Fruit fly (Drosophila melanogaster): Measurements from ENCODE around the gene t-cup.
A peak's percentile ranks its signal among the peaks of the same experiment; 100 is the strongest.

t-cup gene

DNA sequence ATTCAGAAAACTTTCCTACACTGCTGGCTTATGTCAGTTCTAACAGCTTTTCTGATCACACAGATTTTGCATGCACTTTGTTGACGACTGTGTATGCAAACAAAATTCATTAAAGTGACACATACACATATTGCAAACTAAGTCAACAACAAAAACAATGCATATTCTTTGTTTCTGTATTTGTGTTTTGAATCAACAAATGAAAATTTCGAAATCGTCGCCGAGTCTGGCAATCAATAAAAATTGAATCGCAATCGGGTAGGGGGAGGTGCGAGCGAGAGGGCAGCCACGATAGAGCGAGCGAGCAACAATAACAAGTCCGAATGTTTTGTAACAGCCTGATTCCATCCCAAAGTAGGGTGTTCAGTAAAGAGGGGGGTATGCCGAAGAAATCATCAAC, 34.1 kb downstream of the t-cup start (continued):
- no peak for TF ChIP-seq bigmax (GFP tag; optimal IDR thresholded peaks at IDR 0.05)
- TF ChIP-seq CG1792 (GFP tag; optimal IDR thresholded peaks at IDR 0.05), result peak; percentile 16
- TF ChIP-seq slp2 (GFP tag; optimal IDR thresholded peaks at IDR 0.05), result no peak
- no peak for TF ChIP-seq CG2116 (GFP tag; optimal IDR thresholded peaks at IDR 0.05)
- no peak for TF ChIP-seq NfI (GFP tag; optimal IDR thresholded peaks at IDR 0.05)
- TF ChIP-seq Bgb (GFP tag; IDR thresholded peaks at IDR 0.05; ENCODE audit: partially characterized antibody), result no peak
- TF ChIP-seq CG4820 (GFP tag; optimal IDR thresholded peaks at IDR 0.05), result no peak
- TF ChIP-seq CoRest (tag; optimal IDR thresholded peaks at IDR 0.05), result no peak
- TF ChIP-seq nom (GFP tag; optimal IDR thresholded peaks at IDR 0.05), result no peak
- TF ChIP-seq CG9817 (tag; optimal IDR thresholded peaks at IDR 0.05), result no peak
- TF ChIP-seq CG12104 (GFP tag; optimal IDR thresholded peaks at IDR 0.05), result no peak
- TF ChIP-seq odd (GFP tag; optimal IDR thresholded peaks at IDR 0.05), result peak; percentile 34
- no peak for TF ChIP-seq CG30020 (tag; optimal IDR thresholded peaks at IDR 0.05)
- no peak for TF ChIP-seq CG18262 (tag; optimal IDR thresholded peaks at IDR 0.05)
- TF ChIP-seq Ets65A (GFP tag), result no peak
- TF ChIP-seq Rfx (GFP tag; IDR thresholded peaks at IDR 0.05), result peak; percentile 32; the same call in 1 of the 2 replicates
- TF ChIP-seq slbo (GFP tag; IDR thresholded peaks at IDR 0.05), result no peak
- TF ChIP-seq CG3281 (GFP tag; optimal IDR thresholded peaks at IDR 0.05), result peak; percentile 31
- no peak for TF ChIP-seq dati (GFP tag; IDR thresholded peaks at IDR 0.05)
- TF ChIP-seq CG31388 (GFP tag; optimal IDR thresholded peaks at IDR 0.05), result no peak
- peak; percentile 10 for TF ChIP-seq CG7271 (tag; optimal IDR thresholded peaks at IDR 0.05)
- TF ChIP-seq CG9932 (GFP tag; IDR thresholded peaks at IDR 0.05), result 0 out of 2 replicates have a peak, but pooled peaks have one; percentile 32
- TF ChIP-seq CG7987 (GFP tag; optimal IDR thresholded peaks at IDR 0.05), result peak; percentile 66
- no peak for TF ChIP-seq bbx (GFP tag; IDR thresholded peaks at IDR 0.05; ENCODE audit: partially characterized antibody)
- TF ChIP-seq CG3065 (GFP tag; optimal IDR thresholded peaks at IDR 0.05), result no peak
- no peak for TF ChIP-seq cas (GFP tag; IDR thresholded peaks at IDR 0.05)
- no peak for TF ChIP-seq Mad (GFP tag; optimal IDR thresholded peaks at IDR 0.05)
- TF ChIP-seq ato (GFP tag; IDR thresholded peaks at IDR 0.05; ENCODE audit: partially characterized antibody), result no peak
- TF ChIP-seq PHDP (tag; optimal IDR thresholded peaks at IDR 0.05), result peak; percentile 42
- TF ChIP-seq CG6854 (GFP tag; optimal IDR thresholded peaks at IDR 0.05), result peak; percentile 6
- no peak for TF ChIP-seq CG7963 (GFP tag; IDR thresholded peaks at IDR 0.05; ENCODE audit: partially characterized antibody)
- TF ChIP-seq CG17612 (GFP tag; IDR thresholded peaks at IDR 0.05), result no peak
- no peak for TF ChIP-seq sim (GFP tag; IDR thresholded peaks at IDR 0.05)
- TF ChIP-seq prd (optimal IDR thresholded peaks at IDR 0.05), result no peak
- no peak for TF ChIP-seq prd (GFP tag; IDR thresholded peaks at IDR 0.05)
- TF ChIP-seq CG6813 (GFP tag; optimal IDR thresholded peaks at IDR 0.05), result peak; percentile 33
- no peak for TF ChIP-seq btn (GFP tag; optimal IDR thresholded peaks at IDR 0.05)
- no peak for TF ChIP-seq Mrtf (GFP tag; IDR thresholded peaks at IDR 0.05)
- no peak for TF ChIP-seq CG1602 (GFP tag; optimal IDR thresholded peaks at IDR 0.05)
- no peak for TF ChIP-seq dan (GFP tag; IDR thresholded peaks at IDR 0.05)
- no peak for TF ChIP-seq Dll (GFP tag; IDR thresholded peaks at IDR 0.05; ENCODE audit: partially characterized antibody)
- no peak for TF ChIP-seq Sin3A (optimal IDR thresholded peaks at IDR 0.05)
- no peak for TF ChIP-seq Drgx (GFP tag; IDR thresholded peaks at IDR 0.05)
- 0 out of 3 replicates have a peak, but pooled peaks have one; percentile 30 for TF ChIP-seq CG11695 (GFP tag; IDR thresholded peaks at IDR 0.05)
- no peak for TF ChIP-seq Oaz (GFP tag; IDR thresholded peaks at IDR 0.05)
- TF ChIP-seq CG31365 (tag; optimal IDR thresholded peaks at IDR 0.05), result peak; percentile 30
- no peak for TF ChIP-seq CG34224 (GFP tag; IDR thresholded peaks at IDR 0.05; ENCODE audit: partially characterized antibody)
- no peak for TF ChIP-seq CG4730 (GFP tag; IDR thresholded peaks at IDR 0.05)
- no peak for TF ChIP-seq Antp (GFP tag; optimal IDR thresholded peaks at IDR 0.05)
- TF ChIP-seq chm (GFP tag; IDR thresholded peaks at IDR 0.05), result no peak
- TF ChIP-seq CG3726 (GFP tag; IDR thresholded peaks at IDR 0.05), result no peak
- no peak for TF ChIP-seq CG10959 (GFP tag; IDR thresholded peaks at IDR 0.05)
